Fruit fly (Drosophila melanogaster): Measurements from ENCODE around the gene TyrR.
A peak's percentile ranks its signal among the peaks of the same experiment; 100 is the strongest.

The TyrR gene

dm6 chr3R:17703691-17704537, 59.1 kb downstream of the TyrR start (continued):
- TF ChIP-seq GATAe (GFP tag; conservative IDR thresholded peaks at IDR 0.05) (peak; percentile 97), CG16815 (GFP tag; optimal IDR thresholded peaks at IDR 0.05) (peak; percentile 98), CG7745 (tag; optimal IDR thresholded peaks at IDR 0.05) (peak; percentile 81), Ets97D (GFP tag; optimal IDR thresholded peaks at IDR 0.05) (peak; percentile 96), CG16863 (GFP tag; optimal IDR thresholded peaks at IDR 0.05) (peak; percentile 99), Taf1 (GFP tag; IDR thresholded peaks at IDR 0.05) (peak; percentile 98), CG4854 (GFP tag; optimal IDR thresholded peaks at IDR 0.05) (peak; percentile 99), pros (GFP tag; optimal IDR thresholded peaks at IDR 0.05) (peak; percentile 23), trh (GFP tag; optimal IDR thresholded peaks at IDR 0.05) (peak; percentile 99), nerfin-2 (GFP tag; IDR thresholded peaks at IDR 0.05; ENCODE audit: partially characterized antibody) (no peak), D19B (GFP tag; optimal IDR thresholded peaks at IDR 0.05) (peak; percentile 94), CG11456 (GFP tag; IDR thresholded peaks at IDR 0.05) (peak; percentile 99), Sox102F (GFP tag; optimal IDR thresholded peaks at IDR 0.05) (peak; percentile 99), al (GFP tag; IDR thresholded peaks at IDR 0.05) (peak; percentile 98), run (tag; optimal IDR thresholded peaks at IDR 0.05) (peak; percentile 98), Hr39 (optimal IDR thresholded peaks at IDR 0.05) (no peak), pb (GFP tag; optimal IDR thresholded peaks at IDR 0.05) (peak; percentile 99), ATbp (GFP tag; optimal IDR thresholded peaks at IDR 0.05) (peak; percentile 99), CG6254 (GFP tag; optimal IDR thresholded peaks at IDR 0.05) (peak; percentile 98), Doc2 (GFP tag; IDR thresholded peaks at IDR 0.05) (peak; percentile 96), crc (GFP tag; optimal IDR thresholded peaks at IDR 0.05) (peak; percentile 99), CG17912 (GFP tag; optimal IDR thresholded peaks at IDR 0.05) (peak; percentile 33), NfI (GFP tag; optimal IDR thresholded peaks at IDR 0.05) (peak; percentile 99), CG8089 (GFP tag; optimal IDR thresholded peaks at IDR 0.05) (peak; percentile 99), CG2199 (GFP tag; IDR thresholded peaks at IDR 0.05) (peak; percentile 99), TFAM (GFP tag; optimal IDR thresholded peaks at IDR 0.05) (peak; percentile 92), CG11723 (GFP tag; optimal IDR thresholded peaks at IDR 0.05) (peak; percentile 99), CG11504 (tag; optimal IDR thresholded peaks at IDR 0.05) (peak; percentile 98), tap (tag; optimal IDR thresholded peaks at IDR 0.05) (peak; percentile 98), CG10366 (GFP tag; IDR thresholded peaks at IDR 0.05) (peak; percentile 99), CG10209 (GFP tag; optimal IDR thresholded peaks at IDR 0.05) (peak; percentile 99), Ets65A (GFP tag) (peak; percentile 100), Dek (tag; optimal IDR thresholded peaks at IDR 0.05) (peak; percentile 98), Abd-B (GFP tag; optimal IDR thresholded peaks at IDR 0.05) (peak; percentile 99), sqz (GFP tag; optimal IDR thresholded peaks at IDR 0.05) (peak; percentile 96), rib (GFP tag; IDR thresholded peaks at IDR 0.05) (peak; percentile 97), CG4282 (GFP tag; optimal IDR thresholded peaks at IDR 0.05) (peak; percentile 97), slou (GFP tag; optimal IDR thresholded peaks at IDR 0.05) (peak; percentile 99), CG14441 (GFP tag; IDR thresholded peaks at IDR 0.05) (peak; percentile 99), Rx (GFP tag; IDR thresholded peaks at IDR 0.05) (peak; percentile 99), lbe (GFP tag; optimal IDR thresholded peaks at IDR 0.05) (peak; percentile 99), CG11093 (GFP tag; IDR thresholded peaks at IDR 0.05) (peak; percentile 98), CG32767 (GFP tag; IDR thresholded peaks at IDR 0.05) (peak; percentile 99), Eip74EF (GFP tag; optimal IDR thresholded peaks at IDR 0.05) (peak in 1 of 2 experiments; percentile 98), Hey (tag; optimal IDR thresholded peaks at IDR 0.05) (peak; percentile 80), zfh1 (GFP tag; IDR thresholded peaks at IDR 0.05) (peak; percentile 99), Dref (GFP tag; IDR thresholded peaks at IDR 0.05) (peak; percentile 39), gfzf (GFP tag; optimal IDR thresholded peaks at IDR 0.05) (peak; percentile 33), her (GFP tag; optimal IDR thresholded peaks at IDR 0.05) (peak; percentile 98)

Measured in whole organism, embryonic.